Worm (Caenorhabditis elegans) whole organism, L4 larva: Measurements from ENCODE around the gene F46C5.4.

ENCODE experiments used
- F10B5.3 ChIP-seq: sonication (generic microtip); optimal IDR thresholded peaks from 2 replicates; lab custom pipeline; 2016; ENCODE audit warnings: mild to moderate bottlenecking, missing genetic modification characterization, missing compliant biosample characterization
- F26F4.8 ChIP-seq: fragments of 200-800 bp; sonication (Bioruptor generic); conservative IDR thresholded peaks from 2 replicates; pipeline ENCODE4 v1.3.6; 2022; ENCODE audit warnings: missing genetic modification characterization, missing compliant biosample characterization
- F37D6.2 ChIP-seq: sonication (generic microtip); optimal IDR thresholded peaks from 2 replicates; lab custom pipeline; 2016; ENCODE audit warnings: mild to moderate bottlenecking, missing genetic modification characterization, missing compliant biosample characterization
- T26A8.4 ChIP-seq: fragments of 200-800 bp; sonication (Bioruptor generic); IDR thresholded peaks from 2 replicates; pipeline ENCODE4 v1.3.6; 2022; ENCODE audit warnings: missing genetic modification characterization, missing compliant biosample characterization
- Y48G9A.11 ChIP-seq: fragments of 200-800 bp; sonication (Bioruptor generic); IDR thresholded peaks from 2 replicates; pipeline ENCODE4 v1.3.6; 2022; ENCODE audit warnings: missing genetic modification reagents, missing genetic modification characterization, missing compliant biosample characterization
- ZK337.2 ChIP-seq: fragments of 200-800 bp; sonication (Bioruptor generic); IDR thresholded peaks from 2 replicates; pipeline ENCODE4 v1.3.6; 2022; ENCODE audit warnings: missing genetic modification reagents, missing genetic modification characterization, missing compliant biosample characterization
- ZK546.5 ChIP-seq, 2 experiments: sonication (generic microtip); optimal IDR thresholded peaks; 2 replicates each; lab custom pipeline; 2017; ENCODE audit warnings: missing biosample characterization in 2 of 2, missing genetic modification characterization in 2 of 2
- aly-2 ChIP-seq: sonication (generic microtip); optimal IDR thresholded peaks from 2 replicates; lab custom pipeline; 2018; ENCODE audit warnings: missing biosample characterization, missing genetic modification characterization
- arid-1 ChIP-seq: fragments of 200-800 bp; sonication (Bioruptor generic); conservative IDR thresholded peaks from 2 replicates; pipeline ENCODE4 v1.3.6; 2022; ENCODE audit warnings: missing genetic modification reagents, missing genetic modification characterization, missing compliant biosample characterization
- attf-4 ChIP-seq: sonication (generic microtip); optimal IDR thresholded peaks from 3 replicates; lab custom pipeline; 2017; ENCODE audit warnings: missing biosample characterization, missing genetic modification characterization
- ceh-20 ChIP-seq: fragments of 200-800 bp; sonication (Bioruptor generic); IDR thresholded peaks from 2 replicates; pipeline ENCODE4 v1.3.6; 2022; ENCODE audit warnings: missing genetic modification reagents, missing genetic modification characterization, missing compliant biosample characterization
- ceh-28 ChIP-seq: fragments of 150-350 bp; optimal IDR thresholded peaks from 2 replicates; lab custom pipeline; 2014; ENCODE audit warnings: missing biosample characterization, missing genetic modification reagents, missing genetic modification characterization
- ceh-62 ChIP-seq: sonication (generic microtip); optimal IDR thresholded peaks from 2 replicates; lab custom pipeline; 2017; ENCODE audit warnings: missing biosample characterization, missing genetic modification characterization
- ceh-82 ChIP-seq: sonication (generic microtip); optimal IDR thresholded peaks from 2 replicates; lab custom pipeline; 2017; ENCODE audit warnings: missing biosample characterization, missing genetic modification characterization
- ctbp-1 ChIP-seq: fragments of 200-800 bp; sonication (Bioruptor generic); IDR thresholded peaks from 2 replicates; pipeline ENCODE4 v1.3.6; 2022; ENCODE audit warnings: missing genetic modification reagents, missing genetic modification characterization, missing compliant biosample characterization
- daf-19 ChIP-seq: fragments of 200-800 bp; sonication (Bioruptor generic); conservative IDR thresholded peaks from 2 replicates; pipeline ENCODE4 v1.3.6; 2022; ENCODE audit warnings: missing genetic modification characterization, missing compliant biosample characterization
- dmd-8 ChIP-seq: fragments of 200-800 bp; sonication (Bioruptor generic); IDR thresholded peaks from 2 replicates; pipeline ENCODE4 v1.3.6; 2022; ENCODE audit warnings: missing genetic modification characterization, missing compliant biosample characterization
- dpl-1 ChIP-seq: fragments of 150-350 bp; optimal IDR thresholded peaks from 2 replicates; lab custom pipeline; 2014; ENCODE audit warnings: missing biosample characterization, missing genetic modification reagents, missing genetic modification characterization
- egl-43 ChIP-seq: fragments of 200-800 bp; sonication (Bioruptor generic); IDR thresholded peaks from 2 replicates; pipeline ENCODE4 v1.3.6; 2022; ENCODE audit warnings: missing genetic modification reagents, missing genetic modification characterization, missing compliant biosample characterization
- fkh-10 ChIP-seq: fragments of 150-350 bp; optimal IDR thresholded peaks from 2 replicates; lab custom pipeline; 2014; ENCODE audit warnings: missing biosample characterization, missing genetic modification reagents, missing genetic modification characterization
- jun-1 ChIP-seq: fragments of 150-350 bp; optimal IDR thresholded peaks from 2 replicates; lab custom pipeline; 2014; ENCODE audit warnings: missing biosample characterization, missing genetic modification reagents, missing genetic modification characterization
- lin-15B ChIP-seq: fragments of 150-350 bp; sonication (generic microtip); optimal IDR thresholded peaks from 3 replicates; lab custom pipeline; 2014; ENCODE audit warnings: missing biosample characterization, missing genetic modification characterization
- lin-29 ChIP-seq: fragments of 200-800 bp; sonication (Bioruptor generic); IDR thresholded peaks from 2 replicates; pipeline ENCODE4 v1.3.6; 2022; ENCODE audit warnings: missing genetic modification reagents, missing genetic modification characterization, missing compliant biosample characterization
- lin-38 ChIP-seq: fragments of 200-800 bp; sonication (Bioruptor generic); IDR thresholded peaks from 2 replicates; pipeline ENCODE4 v1.3.6; 2022; ENCODE audit warnings: missing genetic modification reagents, missing genetic modification characterization, missing compliant biosample characterization
- lin-39 ChIP-seq: fragments of 150-350 bp; optimal IDR thresholded peaks from 2 replicates; lab custom pipeline; 2014; ENCODE audit warnings: missing biosample characterization, missing genetic modification reagents, missing genetic modification characterization
- lir-3 ChIP-seq: sonication (generic microtip); optimal IDR thresholded peaks from 2 replicates; lab custom pipeline; 2016; ENCODE audit warnings: mild to moderate bottlenecking, missing genetic modification characterization, missing compliant biosample characterization
- lsy-2 ChIP-seq, 2 experiments: fragments of 150-350 bp in 1 of 2; sonication (generic microtip) in 1 of 2; optimal IDR thresholded peaks; 2 replicates each; lab custom pipeline; 2014 to 2017; ENCODE audit warnings: missing biosample characterization in 2 of 2, missing genetic modification characterization in 2 of 2
- mdl-1 ChIP-seq, 2 experiments: fragments of 150-350 bp in 1 of 2; sonication (generic microtip) in 1 of 2; optimal IDR thresholded peaks; 2 replicates each; lab custom pipeline; 2014 to 2017; ENCODE audit warnings: missing biosample characterization in 2 of 2, missing genetic modification characterization in 2 of 2
- mdt-29 ChIP-seq: fragments of 200-800 bp; sonication (Bioruptor generic); IDR thresholded peaks from 2 replicates; pipeline ENCODE4 v1.3.6; 2022; ENCODE audit warnings: missing genetic modification reagents, missing genetic modification characterization, missing compliant biosample characterization
- mep-1 ChIP-seq: fragments of 150-350 bp; sonication (generic microtip); optimal IDR thresholded peaks from 3 replicates; lab custom pipeline; 2014; ENCODE audit warnings: missing biosample characterization, missing genetic modification characterization
- mes-2 ChIP-seq: sonication (generic microtip); optimal IDR thresholded peaks from 2 replicates; lab custom pipeline; 2016; ENCODE audit warnings: missing genotype, mild to moderate bottlenecking, missing genetic modification characterization, missing compliant biosample characterization; ENCODE audit not compliant: poor library complexity, severe bottlenecking
- nhr-102 ChIP-seq: sonication (generic microtip); optimal IDR thresholded peaks from 2 replicates; lab custom pipeline; 2016; ENCODE audit warnings: mild to moderate bottlenecking, missing genetic modification characterization, moderate library complexity, missing compliant biosample characterization
- nhr-237 ChIP-seq: sonication (generic microtip); optimal IDR thresholded peaks from 2 replicates; lab custom pipeline; 2017; ENCODE audit warnings: missing biosample characterization, missing genetic modification characterization
- nhr-25 ChIP-seq: sonication (generic microtip); optimal IDR thresholded peaks from 2 replicates; lab custom pipeline; 2017; ENCODE audit warnings: missing genetic modification characterization, mild to moderate bottlenecking, missing compliant biosample characterization, antibody characterized with exemption, moderate library complexity, borderline replicate concordance; ENCODE audit not compliant: insufficient read depth
- nhr-28 ChIP-seq: fragments of 150-350 bp; optimal IDR thresholded peaks from 2 replicates; lab custom pipeline; 2014; ENCODE audit warnings: missing biosample characterization, missing genetic modification characterization
- nhr-6 ChIP-seq: fragments of 150-350 bp; optimal IDR thresholded peaks from 2 replicates; lab custom pipeline; 2014; ENCODE audit warnings: missing biosample characterization, missing genetic modification characterization
- nhr-76 ChIP-seq: fragments of 150-350 bp; optimal IDR thresholded peaks from 2 replicates; lab custom pipeline; 2014; ENCODE audit warnings: missing biosample characterization, missing genetic modification characterization
- pqm-1 ChIP-seq: sonication (generic microtip); optimal IDR thresholded peaks from 2 replicates; lab custom pipeline; 2017; ENCODE audit warnings: missing biosample characterization, missing genetic modification characterization
- rbr-2 ChIP-seq: sonication (generic microtip); optimal IDR thresholded peaks from 2 replicates; lab custom pipeline; 2016; ENCODE audit warnings: missing genotype, missing genetic modification characterization, missing compliant biosample characterization
- sdz-12 ChIP-seq: fragments of 200-800 bp; sonication (Bioruptor generic); optimal IDR thresholded peaks from 2 replicates; lab custom pipeline; 2018; ENCODE audit warnings: mild to moderate bottlenecking, missing genetic modification characterization, missing compliant biosample characterization
- skn-1 ChIP-seq: fragments of 150-350 bp; optimal IDR thresholded peaks from 2 replicates; lab custom pipeline; 2014; ENCODE audit warnings: missing biosample characterization, missing genetic modification characterization
- snpc-4 ChIP-seq: fragments of 150-350 bp; optimal IDR thresholded peaks from 2 replicates; lab custom pipeline; 2014; ENCODE audit warnings: missing biosample characterization, missing genetic modification characterization
- spr-1 ChIP-seq: sonication (generic microtip); optimal IDR thresholded peaks from 2 replicates; lab custom pipeline; 2016; ENCODE audit warnings: mild to moderate bottlenecking, missing genetic modification characterization, missing compliant biosample characterization
- spr-3 ChIP-seq: fragments of 200-800 bp; sonication (Bioruptor generic); optimal IDR thresholded peaks from 2 replicates; lab custom pipeline; 2018; ENCODE audit warnings: mild to moderate bottlenecking, missing genetic modification characterization, missing compliant biosample characterization
- tag-97 ChIP-seq: fragments of 200-800 bp; sonication (Bioruptor generic); IDR thresholded peaks from 2 replicates; pipeline ENCODE4 v1.3.6; 2022; ENCODE audit warnings: missing genetic modification characterization, missing compliant biosample characterization
- tra-1 ChIP-seq: fragments of 200-800 bp; sonication (Bioruptor generic); IDR thresholded peaks from 2 replicates; pipeline ENCODE4 v1.3.6; 2022; ENCODE audit warnings: missing genetic modification reagents, missing genetic modification characterization, missing compliant biosample characterization
- unc-62 ChIP-seq, 3 experiments: fragments of 150-350 bp in 1 of 3; sonication (generic microtip); optimal IDR thresholded peaks in 2 of 3; peaks in 1 of 3; 1 replicate in 1 of 3; 2 replicates in 2 of 3; lab custom pipeline; 2014 to 2017; ENCODE audit warnings: missing biosample characterization in 3 of 3, missing genetic modification characterization in 3 of 3, missing genetic modification reagents in 3 of 3, missing genotype in 1 of 3
- zag-1 ChIP-seq: fragments of 150-350 bp; optimal IDR thresholded peaks from 2 replicates; lab custom pipeline; 2014; ENCODE audit warnings: missing biosample characterization, missing genetic modification characterization
- zfp-3 ChIP-seq: fragments of 200-800 bp; sonication (Bioruptor generic); conservative IDR thresholded peaks from 2 replicates; pipeline ENCODE4 v1.3.6; 2022; ENCODE audit warnings: missing genetic modification reagents, missing genetic modification characterization, missing compliant biosample characterization
- zip-11 ChIP-seq: fragments of 200-800 bp; sonication (Bioruptor generic); IDR thresholded peaks from 2 replicates; pipeline ENCODE4 v1.3.6; 2022; ENCODE audit warnings: missing genetic modification characterization, missing compliant biosample characterization
- zip-2 ChIP-seq: fragments of 150-350 bp; optimal IDR thresholded peaks from 2 replicates; lab custom pipeline; 2014; ENCODE audit warnings: missing biosample characterization, missing genetic modification characterization
- ztf-7 ChIP-seq: fragments of 150-350 bp; optimal IDR thresholded peaks from 2 replicates; lab custom pipeline; 2014; ENCODE audit warnings: missing biosample characterization, missing genetic modification characterization

Gene F46C5.4

ce11 chrII:8787376-8787775 lies 48.5 kb upstream of the F46C5.4 start (continued):
- TF ChIP-seq zag-1 (tag; lab: Kevin White, UChicago): no peak
- TF ChIP-seq mep-1: peak; percentile 88
- TF ChIP-seq tra-1: peak; percentile 88
- TF ChIP-seq zip-11 (GFP tag; lab: Robert Waterston, UW): no peak
- TF ChIP-seq fkh-10: peak; percentile 67
- peak; percentile 75 for TF ChIP-seq nhr-102
- peak; percentile 74 to 94 for TF ChIP-seq lsy-2 (tag; optimal IDR thresholded peaks at IDR 0.05; lab: Kevin White, UChicago)
- no peak for TF ChIP-seq dmd-8 (GFP tag; lab: Robert Waterston, UW)
- TF ChIP-seq spr-1 (tag; lab: Kevin White, UChicago): peak; percentile 71
- peak; percentile 59 for TF ChIP-seq zip-2
- TF ChIP-seq dpl-1 (GFP tag; lab: Kevin White, UChicago): peak; percentile 78
- TF ChIP-seq aly-2 (tag; lab: Kevin White, UChicago): no peak
- no peak for TF ChIP-seq lin-39 (tag; lab: Kevin White, UChicago)
- peak; percentile 78 for TF ChIP-seq ztf-7 (tag; lab: Kevin White, UChicago)
- TF ChIP-seq ceh-62 (tag; lab: Kevin White, UChicago): no peak
- peak; percentile 88 for TF ChIP-seq mes-2 (tag; lab: Kevin White, UChicago)
- no peak for TF ChIP-seq spr-3 (GFP tag; lab: Kevin White, UChicago)
- peak; percentile 75 for TF ChIP-seq skn-1 (tag; lab: Kevin White, UChicago)
- peak; percentile 66; the same call in 1 of the 2 replicates for TF ChIP-seq arid-1 (GFP tag; lab: Robert Waterston, UW)
- TF ChIP-seq ZK546.5 (tag; optimal IDR thresholded peaks at IDR 0.05; lab: Kevin White, UChicago): peak in 1 of 2 experiments; percentile 22
- peak; percentile 86 for TF ChIP-seq ceh-28 (tag; lab: Kevin White, UChicago)
- TF ChIP-seq Y48G9A.11 (GFP tag; lab: Robert Waterston, UW): no peak
- no peak for TF ChIP-seq ceh-82
- peak; percentile 22 for TF ChIP-seq pqm-1
- TF ChIP-seq egl-43 (GFP tag; lab: Robert Waterston, UW): peak; percentile 81; the same call in 1 of the 2 replicates
- peak; percentile 93 for TF ChIP-seq rbr-2
- peak; percentile 86 for TF ChIP-seq zfp-3 (GFP tag; lab: Robert Waterston, UW)
- TF ChIP-seq lin-29 (GFP tag; lab: Robert Waterston, UW): peak; percentile 51; the same call in 1 of the 2 replicates
- no peak for TF ChIP-seq ZK337.2 (GFP tag; lab: Robert Waterston, UW)
- peak; percentile 91 for TF ChIP-seq T26A8.4 (GFP tag; lab: Robert Waterston, UW)
- TF ChIP-seq nhr-25 (tag; lab: Kevin White, UChicago): peak; percentile 83
- TF ChIP-seq lin-15B: peak; percentile 6
- no peak for TF ChIP-seq snpc-4 (tag; lab: Kevin White, UChicago)
- TF ChIP-seq daf-19 (GFP tag; lab: Robert Waterston, UW): peak; percentile 79
- TF ChIP-seq tag-97 (GFP tag; lab: Robert Waterston, UW): no peak
- TF ChIP-seq sdz-12 (GFP tag; lab: Kevin White, UChicago): no peak
- no peak for TF ChIP-seq F26F4.8 (GFP tag; lab: Robert Waterston, UW)
- peak; percentile 20 for TF ChIP-seq nhr-76 (tag; lab: Kevin White, UChicago)
- peak; percentile 89 for TF ChIP-seq nhr-28 (tag; lab: Kevin White, UChicago)
- TF ChIP-seq nhr-6 (tag; lab: Kevin White, UChicago): peak; percentile 89
- TF ChIP-seq ceh-20 (GFP tag; lab: Robert Waterston, UW): peak; percentile 83
- TF ChIP-seq attf-4 (tag; lab: Kevin White, UChicago): no peak
- no peak for TF ChIP-seq lir-3 (tag; lab: Kevin White, UChicago)
- peak in 1 of 2 experiments; percentile 83 for TF ChIP-seq mdl-1 (tag; optimal IDR thresholded peaks at IDR 0.05; lab: Kevin White, UChicago)
- TF ChIP-seq F10B5.3 (tag; lab: Kevin White, UChicago): no peak
- peak; percentile 58 for TF ChIP-seq F37D6.2 (tag; lab: Kevin White, UChicago)
- peak; percentile 84 for TF ChIP-seq ctbp-1
- peak in 1 of 2 experiments; percentile 100 for TF ChIP-seq unc-62 (GFP tag; optimal IDR thresholded peaks at IDR 0.05 in 1 of 2; lab: Kevin White, UChicago)
- TF ChIP-seq unc-62 (tag; optimal IDR thresholded peaks at IDR 0.05; lab: Kevin White, UChicago): no peak
- peak; percentile 60; the same call in 1 of the 2 replicates for TF ChIP-seq lin-38 (GFP tag; lab: Robert Waterston, UW)
- peak; percentile 92 for TF ChIP-seq mdt-29
- TF ChIP-seq nhr-237 (tag; lab: Kevin White, UChicago): no peak
- peak; percentile 90 for TF ChIP-seq jun-1 (tag; lab: Kevin White, UChicago)
